Worm (Caenorhabditis elegans): Measurements from ENCODE around the gene plx-2.

The plx-2 gene

ce11 chrII:14437922-14438458, 13.3 kb upstream of the plx-2 start, which contains the start of gene K04B12.2 (continued):
- peak; percentile 48 for TF ChIP-seq elt-2 (tag; optimal IDR thresholded peaks at IDR 0.05)
- TF ChIP-seq fkh-8 (tag; optimal IDR thresholded peaks at IDR 0.05), result peak; percentile 51
- peak; percentile 59 for TF ChIP-seq swsn-7 (tag; optimal IDR thresholded peaks at IDR 0.05)
- no peak for TF ChIP-seq nhr-12 (tag; optimal IDR thresholded peaks at IDR 0.05)
- TF ChIP-seq unc-86 (tag; optimal IDR thresholded peaks at IDR 0.05), result peak; percentile 2
- no peak for TF ChIP-seq unc-30 (tag; optimal IDR thresholded peaks at IDR 0.05)
- no peak for TF ChIP-seq grh-1 (GFP tag; IDR thresholded peaks at IDR 0.05)
- no peak for TF ChIP-seq ceh-88 (GFP tag; IDR thresholded peaks at IDR 0.05)
- peak; percentile 36 for TF ChIP-seq mef-2 (tag; optimal IDR thresholded peaks at IDR 0.05)
- peak in 3 of 6 experiments; percentile 1 to 52 (median 30) for TF ChIP-seq elt-3 (tag; optimal IDR thresholded peaks at IDR 0.05)
- peak; percentile 35 to 76 for TF ChIP-seq lsy-2 (tag; optimal IDR thresholded peaks at IDR 0.05)
- peak; percentile 74 for TF ChIP-seq nhr-20 (tag; optimal IDR thresholded peaks at IDR 0.05)
- TF ChIP-seq hpl-2 (GFP tag; optimal IDR thresholded peaks at IDR 0.05), result no peak
- no peak for TF ChIP-seq jun-1 (tag; optimal IDR thresholded peaks at IDR 0.05)
- TF ChIP-seq nhr-71 (tag; optimal IDR thresholded peaks at IDR 0.05), result peak; percentile 75
- no peak for TF ChIP-seq unc-98 (GFP tag; IDR thresholded peaks at IDR 0.05)
- peak; percentile 48 for TF ChIP-seq rnt-1 (tag; optimal IDR thresholded peaks at IDR 0.05)
- no peak for TF ChIP-seq Y116A8C.19 (tag; optimal IDR thresholded peaks at IDR 0.05; ENCODE audit: borderline replicate concordance)
- no peak for TF ChIP-seq mab-9 (GFP tag; IDR thresholded peaks at IDR 0.05)
- TF ChIP-seq lin-15B (tag; optimal IDR thresholded peaks at IDR 0.05), result no peak
- TF ChIP-seq irx-1 (tag; optimal IDR thresholded peaks at IDR 0.05), result no peak
- no peak for TF ChIP-seq egl-13 (tag; optimal IDR thresholded peaks at IDR 0.05)
- TF ChIP-seq tbx-2 (tag; optimal IDR thresholded peaks at IDR 0.05), result peak; percentile 42
- peak; percentile 16 for TF ChIP-seq F16B12.6 (tag; optimal IDR thresholded peaks at IDR 0.05)
- TF ChIP-seq dsc-1 (tag; optimal IDR thresholded peaks at IDR 0.05), result no peak
- no peak for TF ChIP-seq ama-1 (optimal IDR thresholded peaks at IDR 0.05)
- peak; percentile 57 to 67 (median 63) for TF ChIP-seq dpl-1 (GFP tag; optimal IDR thresholded peaks at IDR 0.05)
- peak in 1 of 2 experiments; percentile 60 for TF ChIP-seq mdl-1 (tag; optimal IDR thresholded peaks at IDR 0.05)
- TF ChIP-seq ztf-11 (tag; optimal IDR thresholded peaks at IDR 0.05), result no peak
- peak; percentile 74 for TF ChIP-seq fos-1 (tag; optimal IDR thresholded peaks at IDR 0.05)
- no peak for TF ChIP-seq sup-37 (GFP tag; optimal IDR thresholded peaks at IDR 0.05)
- TF ChIP-seq snpc-4 (tag; optimal IDR thresholded peaks at IDR 0.05), result peak; percentile 60
- TF ChIP-seq nhr-19 (GFP tag; conservative IDR thresholded peaks at IDR 0.05), result peak; percentile 50
- no peak for TF ChIP-seq ceh-90 (tag; optimal IDR thresholded peaks at IDR 0.05)
- no peak for TF ChIP-seq nhr-76 (tag; optimal IDR thresholded peaks at IDR 0.05)
- TF ChIP-seq sptf-1 (tag; optimal IDR thresholded peaks at IDR 0.05), result no peak
- peak; percentile 64 to 84 for TF ChIP-seq lin-35 (GFP tag; optimal IDR thresholded peaks at IDR 0.05)
- TF ChIP-seq nhr-11 (tag; optimal IDR thresholded peaks at IDR 0.05), result no peak
- TF ChIP-seq lir-3 (tag; optimal IDR thresholded peaks at IDR 0.05; ENCODE audit: poor library complexity), result no peak
- TF ChIP-seq unc-62 (GFP tag; optimal IDR thresholded peaks at IDR 0.05), result no peak
- TF ChIP-seq skn-1 (tag; optimal IDR thresholded peaks at IDR 0.05), result peak; percentile 45
- peak; percentile 93 for TF ChIP-seq lin-14 (GFP tag; optimal IDR thresholded peaks at IDR 0.05)

ce11 chrII:14437116-14437515, 12.4 kb upstream of the plx-2 start:
- TF ChIP-seq mdl-1 (tag; optimal IDR thresholded peaks at IDR 0.05), result no peak
- TF ChIP-seq efl-1 (optimal IDR thresholded peaks at IDR 0.05), result no peak
- TF ChIP-seq efl-1 (GFP tag; optimal IDR thresholded peaks at IDR 0.05 in 1 of 2), result peak in 1 of 2 experiments; percentile 29
- no peak for TF ChIP-seq aha-1 (tag; optimal IDR thresholded peaks at IDR 0.05)
- no peak for TF ChIP-seq pax-3 (tag; optimal IDR thresholded peaks at IDR 0.05)
- no peak for TF ChIP-seq zag-1 (tag; optimal IDR thresholded peaks at IDR 0.05)
- TF ChIP-seq skn-1 (tag; optimal IDR thresholded peaks at IDR 0.05), result no peak
- TF ChIP-seq lin-35 (GFP tag; optimal IDR thresholded peaks at IDR 0.05), result no peak
- peak; percentile 38 for TF ChIP-seq dsc-1 (tag; optimal IDR thresholded peaks at IDR 0.05)
- TF ChIP-seq blmp-1 (tag; optimal IDR thresholded peaks at IDR 0.05), result peak; percentile 58

All from whole organism, L1 larva.